Fruit fly (Drosophila melanogaster) whole organism: Measurements from ENCODE around the gene CG4972.

ENCODE experiments used
- Dll ChIP-seq: fragments of >200 bp; optimal IDR thresholded peaks from 2 replicates; lab custom pipeline; 2017
- pan ChIP-seq: fragments of >200 bp; optimal IDR thresholded peaks from 2 replicates; lab custom pipeline; 2017

DNA sequence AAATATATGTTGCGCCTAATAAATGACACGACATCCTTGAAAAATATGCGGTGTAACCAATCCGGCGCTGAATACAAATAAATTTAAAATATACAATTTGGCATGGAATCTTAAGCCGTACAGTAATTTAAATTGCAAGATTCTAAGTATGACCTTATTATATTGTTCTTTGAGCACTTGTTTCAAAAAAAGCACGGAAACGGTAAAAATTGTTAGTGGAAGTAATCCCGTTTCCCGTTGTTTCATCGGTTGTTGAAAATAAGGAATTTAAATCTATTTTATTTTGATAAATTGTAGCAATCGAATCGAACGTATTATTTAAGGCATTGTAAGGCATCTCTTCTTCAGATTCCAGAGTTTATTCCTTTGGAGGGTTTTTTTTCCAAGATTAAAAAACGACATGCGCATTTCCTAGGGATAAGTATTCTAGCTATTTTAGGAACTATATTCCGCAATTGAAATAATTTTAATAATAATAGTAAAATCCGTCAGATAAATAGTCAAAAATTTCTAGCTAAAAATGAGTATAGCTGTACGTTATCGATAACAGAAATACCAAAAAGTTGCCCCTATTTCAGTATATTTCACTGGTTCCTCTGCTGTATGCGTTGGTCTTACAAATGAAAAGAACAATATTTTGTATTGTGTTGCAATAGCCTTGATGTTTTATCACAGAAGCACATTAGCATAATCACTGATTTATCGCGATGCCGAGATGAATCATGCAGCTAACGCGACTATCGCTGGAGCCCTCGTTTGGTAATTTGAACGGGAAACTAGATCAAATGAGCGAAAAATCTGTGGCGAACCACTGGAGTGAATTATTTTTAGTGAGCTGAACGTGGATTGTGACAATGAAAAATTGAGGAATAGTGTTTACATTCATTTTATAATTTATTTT lies 18.7 kb downstream of the CG4972 start, which contains the start of gene GATAd:
- no peak for TF ChIP-seq Dll (lab: Kevin White, UChicago)
- no peak for TF ChIP-seq pan (lab: Kevin White, UChicago)
